Worm (Caenorhabditis elegans) whole organism, L3 larva: ENCODE measurements around the gene best-1.

Source experiments
- ZK546.5 ChIP-seq: sonication (generic microtip); optimal IDR thresholded peaks from 2 replicates; lab custom pipeline; 2017; ENCODE audit warnings: missing biosample characterization, missing genetic modification characterization
- aly-2 ChIP-seq: fragments of 150-350 bp; optimal IDR thresholded peaks from 2 replicates; lab custom pipeline; 2014; ENCODE audit warnings: missing biosample characterization, missing genetic modification characterization
- lin-39 ChIP-seq: fragments of 150-350 bp; optimal IDR thresholded peaks from 2 replicates; lab custom pipeline; 2018; ENCODE audit warnings: missing biosample characterization, missing genetic modification reagents, missing genetic modification characterization
- nhr-11 ChIP-seq: fragments of 150-350 bp; optimal IDR thresholded peaks from 2 replicates; lab custom pipeline; 2014; ENCODE audit warnings: missing biosample characterization, missing genetic modification characterization
- nhr-12 ChIP-seq: fragments of 150-350 bp; optimal IDR thresholded peaks from 2 replicates; lab custom pipeline; 2014; ENCODE audit warnings: missing biosample characterization, missing genetic modification characterization
- nhr-28 ChIP-seq: fragments of 150-350 bp; optimal IDR thresholded peaks from 2 replicates; lab custom pipeline; 2014; ENCODE audit warnings: missing biosample characterization, missing genetic modification characterization
- tbx-2 ChIP-seq: sonication (generic microtip); optimal IDR thresholded peaks from 2 replicates; lab custom pipeline; 2016; ENCODE audit warnings: mild to moderate bottlenecking, missing genetic modification characterization, missing compliant biosample characterization
- ztf-11 ChIP-seq: fragments of 150-350 bp; optimal IDR thresholded peaks from 2 replicates; lab custom pipeline; 2014; ENCODE audit warnings: missing biosample characterization, missing genetic modification characterization

DNA sequence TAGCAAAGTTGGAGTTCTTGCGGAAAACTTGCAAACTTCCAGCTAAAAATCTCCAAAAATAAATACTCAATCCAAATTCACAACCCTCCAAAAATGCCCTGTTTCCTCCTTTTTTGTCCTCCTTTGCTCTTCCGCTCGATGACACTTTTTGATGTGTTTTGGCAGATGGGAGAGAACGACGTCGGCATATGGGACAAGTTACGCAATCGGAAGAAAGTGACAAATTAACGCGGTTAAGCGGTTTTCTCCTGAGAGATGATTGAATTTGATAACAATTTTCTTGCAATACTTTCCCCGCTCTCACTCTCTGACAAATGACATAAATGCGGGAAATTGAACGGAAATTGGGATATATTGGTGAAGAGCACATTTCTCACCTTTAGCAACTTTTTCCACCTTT lies 7.1 kb upstream of the best-1 start:
- TF ChIP-seq nhr-11 (tag; lab: Kevin White, UChicago) (no peak), nhr-12 (no peak), ZK546.5 (no peak), nhr-28 (no peak), lin-39 (tag; lab: Kevin White, UChicago) (no peak), aly-2 (tag; lab: Kevin White, UChicago) (no peak), tbx-2 (tag; lab: Kevin White, UChicago) (no peak), ztf-11 (tag; lab: Kevin White, UChicago) (no peak)
